Fruit fly (Drosophila melanogaster) whole organism, wandering third instar larva: ENCODE results near the gene Fkbp39.

ENCODE experiments used
- CG32264 ChIP-seq: fragments of 200-800 bp; sonication (Bioruptor generic); optimal IDR thresholded peaks from 2 replicates; lab custom pipeline; 2016; ENCODE audit warnings: missing biosample characterization, missing genetic modification characterization
- Dfd ChIP-seq: fragments of >200 bp; optimal IDR thresholded peaks from 2 replicates; lab custom pipeline; 2017; ENCODE audit warnings: missing biosample characterization, missing genetic modification characterization
- Myc ChIP-seq: fragments of >200 bp; optimal IDR thresholded peaks from 2 replicates; lab custom pipeline; 2017
- N ChIP-seq: fragments of >200 bp; optimal IDR thresholded peaks from 2 replicates; lab custom pipeline; 2018; ENCODE audit warnings: missing biosample characterization, missing external identifiers, missing genetic modification characterization
- OdsH ChIP-seq: fragments of 200-800 bp; sonication (Bioruptor generic); optimal IDR thresholded peaks from 2 replicates; lab custom pipeline; 2016; ENCODE audit warnings: missing biosample characterization, mild to moderate bottlenecking, missing genetic modification characterization
- dmrt93B ChIP-seq: fragments of 200-800 bp; sonication (Bioruptor generic); optimal IDR thresholded peaks from 2 replicates; lab custom pipeline; 2018; ENCODE audit warnings: missing biosample characterization, mild to moderate bottlenecking, missing genetic modification characterization
- dsf ChIP-seq: sonication (Bioruptor generic); optimal IDR thresholded peaks from 2 replicates; lab custom pipeline; 2016; ENCODE audit warnings: missing biosample characterization, missing genetic modification characterization, borderline replicate concordance
- ey ChIP-seq: fragments of 200-800 bp; sonication (Bioruptor generic); optimal IDR thresholded peaks from 2 replicates; lab custom pipeline; 2016; ENCODE audit warnings: missing biosample characterization, missing genetic modification characterization
- jim ChIP-seq: fragments of 175-275, 200-325 bp; sonication (Bioruptor generic); optimal IDR thresholded peaks from 2 replicates; lab custom pipeline; 2016; ENCODE audit warnings: missing biosample characterization, mild to moderate bottlenecking, missing genetic modification characterization
- pan ChIP-seq: fragments of >200 bp; optimal IDR thresholded peaks from 2 replicates; lab custom pipeline; 2017
- psq ChIP-seq: fragments of 200-800 bp; sonication (Bioruptor generic); optimal IDR thresholded peaks from 3 replicates; lab custom pipeline; 2017; ENCODE audit warnings: missing biosample characterization, mild to moderate bottlenecking, missing genetic modification characterization, moderate library complexity
- sage ChIP-seq: fragments of 200-800 bp; sonication (Bioruptor generic); optimal IDR thresholded peaks from 2 replicates; lab custom pipeline; 2016; ENCODE audit warnings: missing biosample characterization, mild to moderate bottlenecking, missing genetic modification characterization
- usp ChIP-seq: fragments of >200 bp; optimal IDR thresholded peaks from 2 replicates; lab custom pipeline; 2017; ENCODE audit warnings: missing biosample characterization, missing genetic modification characterization

DNA sequence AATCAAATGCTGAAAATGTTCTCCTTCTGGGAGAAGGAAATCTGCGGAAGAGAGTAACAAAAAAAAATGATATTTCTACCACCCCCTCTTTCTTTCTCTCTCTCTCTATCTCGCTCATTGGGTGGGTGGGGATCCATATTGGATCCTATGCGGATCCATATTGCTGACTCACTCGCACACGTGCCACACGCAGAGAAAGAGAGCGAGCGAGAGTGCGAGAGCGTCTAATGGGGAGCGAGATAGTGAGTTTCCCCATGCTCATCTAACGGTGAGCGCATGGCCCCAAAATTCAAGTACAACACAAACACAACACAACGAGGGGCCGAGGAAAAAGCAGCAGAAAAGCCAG is 46.3 kb downstream of the Fkbp39 start:
- TF ChIP-seq Myc (lab: Kevin White, UChicago) (no peak), pan (lab: Kevin White, UChicago) (no peak), dsf (GFP tag; lab: Kevin White, UChicago) (no peak), Dfd (GFP tag; lab: Kevin White, UChicago) (no peak), N (GFP tag; lab: Kevin White, UChicago) (no peak), sage (GFP tag; lab: Kevin White, UChicago) (no peak), jim (GFP tag; lab: Kevin White, UChicago) (no peak), ey (GFP tag; lab: Kevin White, UChicago) (no peak), psq (no peak), usp (GFP tag; lab: Kevin White, UChicago) (no peak), dmrt93B (no peak), OdsH (GFP tag; lab: Kevin White, UChicago) (no peak), CG32264 (GFP tag; lab: Kevin White, UChicago) (no peak)
